Fruit fly (Drosophila melanogaster): ENCODE data around the gene CG7560.

The CG7560 gene

dm6 chr3L:11419344-11419743 lies 5.6 kb upstream of the CG7560 start (continued):
- TF ChIP-seq CG10979 (tag; optimal IDR thresholded peaks at IDR 0.05) (no peak), ken (GFP tag; IDR thresholded peaks at IDR 0.05) (no peak), bab2 (GFP tag; optimal IDR thresholded peaks at IDR 0.05) (no peak), B-H2 (GFP tag; optimal IDR thresholded peaks at IDR 0.05) (no peak), CG6854 (GFP tag; optimal IDR thresholded peaks at IDR 0.05) (no peak), CG17829 (tag; optimal IDR thresholded peaks at IDR 0.05) (peak; percentile 15), CG15073 (GFP tag; optimal IDR thresholded peaks at IDR 0.05) (no peak), gsb (GFP tag; IDR thresholded peaks at IDR 0.05) (no peak), klu (GFP tag; IDR thresholded peaks at IDR 0.05) (no peak), CG34376 (GFP tag; optimal IDR thresholded peaks at IDR 0.05) (no peak), Ada2b (GFP tag; IDR thresholded peaks at IDR 0.05) (0 out of 2 replicates have a peak, but pooled peaks have one; percentile 4), zen2 (GFP tag; IDR thresholded peaks at IDR 0.05; ENCODE audit: partially characterized antibody) (no peak), B-H1 (GFP tag; IDR thresholded peaks at IDR 0.05) (no peak), CG7745 (tag; optimal IDR thresholded peaks at IDR 0.05) (no peak), Hmr (GFP tag; optimal IDR thresholded peaks at IDR 0.05) (peak; percentile 31), CG10431 (GFP tag; optimal IDR thresholded peaks at IDR 0.05) (no peak), cato (GFP tag; optimal IDR thresholded peaks at IDR 0.05; ENCODE audit: borderline replicate concordance) (no peak), CG3281 (GFP tag; optimal IDR thresholded peaks at IDR 0.05) (peak; percentile 29), TFAM (GFP tag; optimal IDR thresholded peaks at IDR 0.05) (no peak), CG7372 (GFP tag; IDR thresholded peaks at IDR 0.05) (no peak), CG9727 (GFP tag; optimal IDR thresholded peaks at IDR 0.05) (no peak), HHEX (GFP tag; optimal IDR thresholded peaks at IDR 0.05) (peak; percentile 5), fd102C (GFP tag; optimal IDR thresholded peaks at IDR 0.05) (no peak), Lpt (GFP tag; optimal IDR thresholded peaks at IDR 0.05) (no peak), gce (GFP tag; IDR thresholded peaks at IDR 0.05) (no peak), salm (tag; optimal IDR thresholded peaks at IDR 0.05) (peak; percentile 53), CG31388 (GFP tag; optimal IDR thresholded peaks at IDR 0.05) (no peak), CG13287 (GFP tag; IDR thresholded peaks at IDR 0.05; ENCODE audit: partially characterized antibody) (no peak), bigmax (GFP tag; optimal IDR thresholded peaks at IDR 0.05) (no peak), Dek (tag; optimal IDR thresholded peaks at IDR 0.05) (no peak), CG10366 (GFP tag; IDR thresholded peaks at IDR 0.05) (no peak), CG12744 (GFP tag; optimal IDR thresholded peaks at IDR 0.05) (no peak), MESR4 (GFP tag; optimal IDR thresholded peaks at IDR 0.05) (no peak), CG3407 (GFP tag; optimal IDR thresholded peaks at IDR 0.05) (no peak), ERR (GFP tag; optimal IDR thresholded peaks at IDR 0.05) (no peak), CG4707 (GFP tag; optimal IDR thresholded peaks at IDR 0.05) (peak; percentile 10), rib (GFP tag; IDR thresholded peaks at IDR 0.05) (0 out of 2 replicates have a peak, but pooled peaks have one; percentile 35), CG7271 (tag; optimal IDR thresholded peaks at IDR 0.05) (no peak), Pdp1 (GFP tag; optimal IDR thresholded peaks at IDR 0.05) (peak in 1 of 2 experiments; percentile 2), fu2 (GFP tag; optimal IDR thresholded peaks at IDR 0.05) (no peak), ara (GFP tag; IDR thresholded peaks at IDR 0.05) (no peak), ems (GFP tag; optimal IDR thresholded peaks at IDR 0.05) (no peak), mirr (GFP tag; optimal IDR thresholded peaks at IDR 0.05) (peak; percentile 51), run (tag; optimal IDR thresholded peaks at IDR 0.05) (peak; percentile 38), fru (optimal IDR thresholded peaks at IDR 0.05) (no peak), CG11398 (GFP tag; optimal IDR thresholded peaks at IDR 0.05) (no peak), Trl (optimal IDR thresholded peaks at IDR 0.05) (no peak), Trl (GFP tag; optimal IDR thresholded peaks at IDR 0.05) (no peak), Kr (GFP tag; optimal IDR thresholded peaks at IDR 0.05) (no peak), nau (GFP tag; optimal IDR thresholded peaks at IDR 0.05) (no peak), CG16815 (GFP tag; optimal IDR thresholded peaks at IDR 0.05) (no peak), eyg (GFP tag; optimal IDR thresholded peaks at IDR 0.05) (no peak)
